Fruit fly (Drosophila melanogaster): ENCODE measurements around the gene CG7990.
A peak's percentile ranks its signal among the peaks of the same experiment; 100 is the strongest.

DNA sequence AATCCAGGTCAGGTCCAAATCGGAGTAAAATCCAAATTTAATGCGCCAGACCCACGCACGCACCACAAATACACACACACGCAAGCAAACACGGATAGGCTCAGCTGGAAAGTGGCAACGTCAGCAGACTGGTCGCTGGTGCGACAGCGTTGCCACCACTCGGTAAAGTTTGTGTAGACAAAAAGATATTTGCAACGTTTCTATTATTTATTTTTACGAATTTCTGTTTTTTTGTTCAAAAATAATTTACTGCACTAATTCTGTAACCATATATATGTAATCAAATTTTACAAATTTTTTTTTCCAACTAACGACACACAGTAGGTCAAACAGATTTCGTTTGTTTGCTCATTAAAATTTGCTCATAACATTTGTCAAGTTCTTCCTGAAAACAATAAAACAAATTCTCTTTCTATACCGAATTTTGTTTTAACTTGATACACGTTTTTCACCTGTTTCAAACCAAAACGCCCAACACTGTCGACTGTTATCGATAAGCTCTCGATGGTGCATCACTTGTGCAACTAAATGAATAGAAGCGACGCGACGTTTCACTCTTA, 22.0 kb downstream of the CG7990 start, which contains the start of the genes CG7556 and CG7453:
- TF ChIP-seq fd59A (GFP tag; optimal IDR thresholded peaks at IDR 0.05), result peak; percentile 62
- peak; percentile 61 for TF ChIP-seq CG10669 (GFP tag; optimal IDR thresholded peaks at IDR 0.05)
- TF ChIP-seq Hr39 (GFP tag; optimal IDR thresholded peaks at IDR 0.05), result peak; percentile 85
- peak; percentile 82 for TF ChIP-seq CG31627 (GFP tag; optimal IDR thresholded peaks at IDR 0.05)
- TF ChIP-seq CG16779 (tag; optimal IDR thresholded peaks at IDR 0.05), result no peak
- peak; percentile 80 for TF ChIP-seq acj6 (GFP tag; optimal IDR thresholded peaks at IDR 0.05)
- peak; percentile 40 for TF ChIP-seq Eip93F (GFP tag; optimal IDR thresholded peaks at IDR 0.05)
- peak; percentile 54 for TF ChIP-seq CG8319 (GFP tag; optimal IDR thresholded peaks at IDR 0.05)
- TF ChIP-seq vri (GFP tag; optimal IDR thresholded peaks at IDR 0.05), result no peak
- TF ChIP-seq CG1621 (tag; optimal IDR thresholded peaks at IDR 0.05), result peak; percentile 24
